Worm (Caenorhabditis elegans) whole organism, L4 larva: Measurements from ENCODE around the gene W10G6.1.
A peak's percentile ranks its signal among the peaks of the same experiment; 100 is the strongest.

ENCODE experiments used
- F26F4.8 ChIP-seq: fragments of 200-800 bp; sonication (Bioruptor generic); conservative IDR thresholded peaks from 2 replicates; pipeline ENCODE4 v1.3.6; 2022; ENCODE audit warnings: missing genetic modification characterization, missing compliant biosample characterization
- R02D3.7 ChIP-seq: fragments of 150-350 bp; sonication (generic microtip); optimal IDR thresholded peaks from 3 replicates; lab custom pipeline; 2014; ENCODE audit warnings: missing biosample characterization, missing genetic modification characterization
- T26A8.4 ChIP-seq: fragments of 200-800 bp; sonication (Bioruptor generic); IDR thresholded peaks from 2 replicates; pipeline ENCODE4 v1.3.6; 2022; ENCODE audit warnings: missing genetic modification characterization, missing compliant biosample characterization
- Y75B8A.6 ChIP-seq: fragments of 200-800 bp; sonication (Bioruptor generic); IDR thresholded peaks from 2 replicates; pipeline ENCODE4 v1.3.6; 2022; ENCODE audit warnings: missing genetic modification reagents, missing genetic modification characterization, missing compliant biosample characterization
- ZK337.2 ChIP-seq: fragments of 200-800 bp; sonication (Bioruptor generic); IDR thresholded peaks from 2 replicates; pipeline ENCODE4 v1.3.6; 2022; ENCODE audit warnings: missing genetic modification reagents, missing genetic modification characterization, missing compliant biosample characterization
- arid-1 ChIP-seq: fragments of 200-800 bp; sonication (Bioruptor generic); conservative IDR thresholded peaks from 2 replicates; pipeline ENCODE4 v1.3.6; 2022; ENCODE audit warnings: missing genetic modification reagents, missing genetic modification characterization, missing compliant biosample characterization
- attf-4 ChIP-seq: sonication (generic microtip); optimal IDR thresholded peaks from 3 replicates; lab custom pipeline; 2017; ENCODE audit warnings: missing biosample characterization, missing genetic modification characterization
- ceh-82 ChIP-seq: sonication (generic microtip); optimal IDR thresholded peaks from 2 replicates; lab custom pipeline; 2017; ENCODE audit warnings: missing biosample characterization, missing genetic modification characterization
- ces-1 ChIP-seq: fragments of 150-350 bp; sonication (generic microtip); optimal IDR thresholded peaks from 4 replicates; lab custom pipeline; 2014; ENCODE audit warnings: missing biosample characterization, missing genetic modification reagents, missing genetic modification characterization
- cey-2 ChIP-seq: sonication (generic microtip); optimal IDR thresholded peaks from 3 replicates; lab custom pipeline; 2017; ENCODE audit warnings: missing genetic modification characterization, mild to moderate bottlenecking, missing compliant biosample characterization, antibody characterized with exemption, borderline replicate concordance; ENCODE audit not compliant: insufficient read depth
- ctbp-1 ChIP-seq: fragments of 200-800 bp; sonication (Bioruptor generic); IDR thresholded peaks from 2 replicates; pipeline ENCODE4 v1.3.6; 2022; ENCODE audit warnings: missing genetic modification reagents, missing genetic modification characterization, missing compliant biosample characterization
- daf-12 ChIP-seq: fragments of 150-350 bp; optimal IDR thresholded peaks from 2 replicates; lab custom pipeline; 2014; ENCODE audit warnings: missing biosample characterization, missing genetic modification reagents, missing genetic modification characterization
- daf-16 ChIP-seq, 3 experiments: sonication (generic microtip); optimal IDR thresholded peaks; 2 replicates each; lab custom pipeline; 2016 to 2017; ENCODE audit warnings: missing genetic modification characterization in 3 of 3, missing genetic modification reagents in 3 of 3, mild to moderate bottlenecking in 2 of 3, missing compliant biosample characterization in 2 of 3, missing biosample characterization in 1 of 3, moderate library complexity in 1 of 3
- daf-19 ChIP-seq: fragments of 200-800 bp; sonication (Bioruptor generic); conservative IDR thresholded peaks from 2 replicates; pipeline ENCODE4 v1.3.6; 2022; ENCODE audit warnings: missing genetic modification characterization, missing compliant biosample characterization
- egl-27 ChIP-seq: sonication (generic microtip); optimal IDR thresholded peaks from 3 replicates; lab custom pipeline; 2017; ENCODE audit warnings: missing biosample characterization, missing genetic modification reagents, missing genetic modification characterization
- egl-43 ChIP-seq: fragments of 200-800 bp; sonication (Bioruptor generic); IDR thresholded peaks from 2 replicates; pipeline ENCODE4 v1.3.6; 2022; ENCODE audit warnings: missing genetic modification reagents, missing genetic modification characterization, missing compliant biosample characterization
- fos-1 ChIP-seq: fragments of 150-350 bp; optimal IDR thresholded peaks from 2 replicates; lab custom pipeline; 2014; ENCODE audit warnings: missing biosample characterization, missing genetic modification characterization
- gei-8 ChIP-seq: fragments of 200-800 bp; sonication (Bioruptor generic); optimal IDR thresholded peaks from 2 replicates; lab custom pipeline; 2018; ENCODE audit warnings: mild to moderate bottlenecking, missing genetic modification characterization, missing compliant biosample characterization
- hlh-30 ChIP-seq: sonication (generic microtip); optimal IDR thresholded peaks from 2 replicates; lab custom pipeline; 2017; ENCODE audit warnings: antibody characterized with exemption, mild to moderate bottlenecking, missing genetic modification characterization, missing compliant biosample characterization; ENCODE audit not compliant: insufficient read depth
- hmg-1.1 ChIP-seq: fragments of 200-800 bp; sonication (Bioruptor generic); IDR thresholded peaks from 2 replicates; pipeline ENCODE4 v1.3.6; 2022; ENCODE audit warnings: missing genetic modification reagents, missing genetic modification characterization, missing compliant biosample characterization
- lim-7 ChIP-seq: fragments of 200-800 bp; sonication (Bioruptor generic); IDR thresholded peaks from 2 replicates; pipeline ENCODE4 v1.3.6; 2022; ENCODE audit warnings: missing genetic modification characterization, missing compliant biosample characterization
- lin-1 ChIP-seq: fragments of 200-800 bp; sonication (Bioruptor generic); IDR thresholded peaks from 2 replicates; pipeline ENCODE4 v1.3.6; 2022; ENCODE audit warnings: missing genetic modification reagents, missing genetic modification characterization, missing compliant biosample characterization
- lin-13 ChIP-seq: fragments of 150-350 bp; optimal IDR thresholded peaks from 2 replicates; lab custom pipeline; 2014; ENCODE audit warnings: missing biosample characterization, missing genetic modification reagents, missing genetic modification characterization
- lin-29 ChIP-seq: fragments of 200-800 bp; sonication (Bioruptor generic); IDR thresholded peaks from 2 replicates; pipeline ENCODE4 v1.3.6; 2022; ENCODE audit warnings: missing genetic modification reagents, missing genetic modification characterization, missing compliant biosample characterization
- madf-5 ChIP-seq, 2 experiments: fragments of 200-800 bp; sonication (Bioruptor generic); IDR thresholded peaks; 2 replicates each; pipeline ENCODE4 v1.3.6; 2022; ENCODE audit warnings: missing compliant biosample characterization in 2 of 2, missing genetic modification characterization in 2 of 2
- madf-9 ChIP-seq: fragments of 200-800 bp; sonication (Bioruptor generic); conservative IDR thresholded peaks from 2 replicates; pipeline ENCODE4 v1.3.6; 2022; ENCODE audit warnings: missing genetic modification reagents, missing genetic modification characterization, missing compliant biosample characterization
- mes-2 ChIP-seq: sonication (generic microtip); optimal IDR thresholded peaks from 2 replicates; lab custom pipeline; 2016; ENCODE audit warnings: missing genotype, mild to moderate bottlenecking, missing genetic modification characterization, missing compliant biosample characterization; ENCODE audit not compliant: poor library complexity, severe bottlenecking
- nhr-10 ChIP-seq: fragments of 150-350 bp; optimal IDR thresholded peaks from 2 replicates; lab custom pipeline; 2014; ENCODE audit warnings: missing biosample characterization, missing genetic modification characterization
- nhr-102 ChIP-seq: sonication (generic microtip); optimal IDR thresholded peaks from 2 replicates; lab custom pipeline; 2016; ENCODE audit warnings: mild to moderate bottlenecking, missing genetic modification characterization, moderate library complexity, missing compliant biosample characterization
- nhr-237 ChIP-seq: sonication (generic microtip); optimal IDR thresholded peaks from 2 replicates; lab custom pipeline; 2017; ENCODE audit warnings: missing biosample characterization, missing genetic modification characterization
- nhr-41 ChIP-seq: fragments of 200-800 bp; sonication (Bioruptor generic); IDR thresholded peaks from 2 replicates; pipeline ENCODE4 v1.3.6; 2022; ENCODE audit warnings: missing genetic modification reagents, missing genetic modification characterization, missing compliant biosample characterization
- nhr-42 ChIP-seq: fragments of 200-800 bp; sonication (Bioruptor generic); IDR thresholded peaks from 2 replicates; pipeline ENCODE4 v1.3.6; 2022; ENCODE audit warnings: missing genetic modification characterization, missing compliant biosample characterization
- nhr-6 ChIP-seq: fragments of 150-350 bp; optimal IDR thresholded peaks from 2 replicates; lab custom pipeline; 2014; ENCODE audit warnings: missing biosample characterization, missing genetic modification characterization
- nhr-76 ChIP-seq: fragments of 150-350 bp; optimal IDR thresholded peaks from 2 replicates; lab custom pipeline; 2014; ENCODE audit warnings: missing biosample characterization, missing genetic modification characterization
- php-3 ChIP-seq: fragments of 200-800 bp; sonication (Bioruptor generic); IDR thresholded peaks from 2 replicates; pipeline ENCODE4 v1.3.6; 2022; ENCODE audit warnings: missing genetic modification reagents, missing genetic modification characterization, missing compliant biosample characterization
- rbr-2 ChIP-seq: sonication (generic microtip); optimal IDR thresholded peaks from 2 replicates; lab custom pipeline; 2016; ENCODE audit warnings: missing genotype, missing genetic modification characterization, missing compliant biosample characterization
- set-16 ChIP-seq: fragments of 200-800 bp; sonication (Bioruptor generic); IDR thresholded peaks from 2 replicates; pipeline ENCODE4 v1.3.6; 2022; ENCODE audit warnings: missing genetic modification reagents, missing genetic modification characterization, missing compliant biosample characterization
- snpc-4 ChIP-seq: fragments of 150-350 bp; optimal IDR thresholded peaks from 2 replicates; lab custom pipeline; 2014; ENCODE audit warnings: missing biosample characterization, missing genetic modification characterization
- spr-1 ChIP-seq: sonication (generic microtip); optimal IDR thresholded peaks from 2 replicates; lab custom pipeline; 2016; ENCODE audit warnings: mild to moderate bottlenecking, missing genetic modification characterization, missing compliant biosample characterization
- spr-3 ChIP-seq: fragments of 200-800 bp; sonication (Bioruptor generic); optimal IDR thresholded peaks from 2 replicates; lab custom pipeline; 2018; ENCODE audit warnings: mild to moderate bottlenecking, missing genetic modification characterization, missing compliant biosample characterization
- tra-1 ChIP-seq: fragments of 200-800 bp; sonication (Bioruptor generic); IDR thresholded peaks from 2 replicates; pipeline ENCODE4 v1.3.6; 2022; ENCODE audit warnings: missing genetic modification reagents, missing genetic modification characterization, missing compliant biosample characterization
- unc-62 ChIP-seq, 3 experiments: fragments of 150-350 bp in 1 of 3; sonication (generic microtip); optimal IDR thresholded peaks in 2 of 3; peaks in 1 of 3; 1 replicate in 1 of 3; 2 replicates in 2 of 3; lab custom pipeline; 2014 to 2017; ENCODE audit warnings: missing biosample characterization in 3 of 3, missing genetic modification characterization in 3 of 3, missing genetic modification reagents in 3 of 3, missing genotype in 1 of 3
- vab-7 ChIP-seq: fragments of 200-800 bp; sonication (Bioruptor generic); IDR thresholded peaks from 2 replicates; pipeline ENCODE4 v1.3.6; 2022; ENCODE audit warnings: missing genetic modification reagents, missing genetic modification characterization, missing compliant biosample characterization
- zag-1 ChIP-seq: fragments of 150-350 bp; optimal IDR thresholded peaks from 2 replicates; lab custom pipeline; 2014; ENCODE audit warnings: missing biosample characterization, missing genetic modification characterization
- zfp-2 ChIP-seq: sonication (generic microtip); optimal IDR thresholded peaks from 2 replicates; lab custom pipeline; 2016; ENCODE audit warnings: mild to moderate bottlenecking, missing genetic modification characterization, missing compliant biosample characterization
- zip-11 ChIP-seq: fragments of 200-800 bp; sonication (Bioruptor generic); IDR thresholded peaks from 2 replicates; pipeline ENCODE4 v1.3.6; 2022; ENCODE audit warnings: missing genetic modification characterization, missing compliant biosample characterization
- zip-2 ChIP-seq: fragments of 150-350 bp; optimal IDR thresholded peaks from 2 replicates; lab custom pipeline; 2014; ENCODE audit warnings: missing biosample characterization, missing genetic modification characterization
- ztf-7 ChIP-seq: fragments of 150-350 bp; optimal IDR thresholded peaks from 2 replicates; lab custom pipeline; 2014; ENCODE audit warnings: missing biosample characterization, missing genetic modification characterization

The W10G6.1 gene

ce11 chrX:16209122-16209521, 35.9 kb upstream of the W10G6.1 start:
- TF ChIP-seq spr-3 (GFP tag; lab: Kevin White, UChicago) (no peak), egl-43 (no peak), tra-1 (GFP tag; lab: Robert Waterston, UW) (no peak), gei-8 (no peak), lin-29 (GFP tag; lab: Robert Waterston, UW) (no peak), nhr-41 (GFP tag; lab: Robert Waterston, UW) (0 out of 2 replicates have a peak, but pooled peaks have one; percentile 9), fos-1 (tag; lab: Kevin White, UChicago) (no peak), zip-2 (no peak), set-16 (GFP tag; lab: Robert Waterston, UW) (no peak), nhr-237 (tag; lab: Kevin White, UChicago) (no peak), unc-62 (GFP tag; optimal IDR thresholded peaks at IDR 0.05 in 1 of 2; lab: Kevin White, UChicago) (peak in 1 of 2 experiments; percentile 27), unc-62 (tag; optimal IDR thresholded peaks at IDR 0.05; lab: Kevin White, UChicago) (no peak), lim-7 (GFP tag; lab: Robert Waterston, UW) (peak; percentile 55), T26A8.4 (no peak), ZK337.2 (no peak)

DNA sequence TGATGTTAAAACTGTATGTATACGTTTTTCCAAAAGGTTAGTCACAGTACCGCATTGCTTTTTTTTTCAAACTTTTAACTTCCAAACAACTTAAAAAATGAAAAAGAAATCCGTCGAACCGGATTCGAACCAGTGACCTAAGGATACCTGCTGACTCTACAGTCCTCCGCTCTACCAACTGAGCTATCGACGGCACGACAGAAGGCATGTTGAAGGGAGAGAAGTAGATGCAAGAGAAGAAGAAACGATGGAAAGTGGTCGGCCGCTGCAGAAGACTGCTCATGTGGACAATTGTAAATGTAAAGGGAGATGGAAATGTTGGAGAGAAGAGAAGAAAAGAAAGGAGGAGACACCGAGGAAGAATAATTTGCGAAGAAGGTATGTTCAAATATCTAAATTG, 35.3 kb upstream of the W10G6.1 start:
- TF ChIP-seq R02D3.7 (no peak), ceh-82 (tag; lab: Kevin White, UChicago) (no peak), madf-9 (GFP tag; lab: Robert Waterston, UW) (peak; percentile 91), attf-4 (tag; lab: Kevin White, UChicago) (peak; percentile 17), ctbp-1 (peak; percentile 96), zip-11 (GFP tag; lab: Robert Waterston, UW) (peak; percentile 86), T26A8.4 (peak; percentile 95), egl-27 (no peak), hlh-30 (tag; lab: Kevin White, UChicago) (peak; percentile 93), cey-2 (peak; percentile 47), rbr-2 (tag; lab: Kevin White, UChicago) (peak; percentile 92), egl-43 (peak; percentile 99), nhr-41 (GFP tag; lab: Robert Waterston, UW) (peak; percentile 70; the same call in 1 of the 2 replicates), arid-1 (peak; percentile 85), lin-13 (GFP tag; lab: Kevin White, UChicago) (peak; percentile 80), spr-1 (peak; percentile 89), nhr-10 (tag; lab: Kevin White, UChicago) (peak; percentile 26), zag-1 (tag; lab: Kevin White, UChicago) (peak; percentile 30), set-16 (GFP tag; lab: Robert Waterston, UW) (peak; percentile 64), madf-5 (GFP tag; IDR thresholded peaks at IDR 0.05; lab: Robert Waterston, UW) (peak; percentile 86 to 94), daf-12 (tag; lab: Kevin White, UChicago) (no peak), F26F4.8 (GFP tag; lab: Robert Waterston, UW) (peak; percentile 91), zfp-2 (tag; lab: Kevin White, UChicago) (peak; percentile 52), Y75B8A.6 (peak; percentile 85; the same call in 1 of the 2 replicates), nhr-76 (tag; lab: Kevin White, UChicago) (no peak), mes-2 (tag; lab: Kevin White, UChicago) (peak; percentile 94), php-3 (GFP tag; lab: Robert Waterston, UW) (peak; percentile 79), nhr-6 (tag; lab: Kevin White, UChicago) (peak; percentile 90), nhr-102 (tag; lab: Kevin White, UChicago) (peak; percentile 95), spr-3 (GFP tag; lab: Kevin White, UChicago) (peak; percentile 78), nhr-42 (GFP tag; lab: Robert Waterston, UW) (peak; percentile 94), hmg-1.1 (GFP tag; lab: Robert Waterston, UW) (peak; percentile 99), ztf-7 (tag; lab: Kevin White, UChicago) (peak; percentile 90), ces-1 (GFP tag; lab: Kevin White, UChicago) (peak; percentile 63), vab-7 (GFP tag; lab: Robert Waterston, UW) (peak; percentile 97), daf-19 (GFP tag; lab: Robert Waterston, UW) (peak; percentile 85), snpc-4 (tag; lab: Kevin White, UChicago) (peak; percentile 31), lin-1 (peak; percentile 90), daf-16 (GFP tag; optimal IDR thresholded peaks at IDR 0.05; lab: Kevin White, UChicago) (peak; percentile 91 to 92), daf-16 (tag; optimal IDR thresholded peaks at IDR 0.05; lab: Kevin White, UChicago) (peak; percentile 77), fos-1 (tag; lab: Kevin White, UChicago) (no peak)
